Worm (Caenorhabditis elegans): ENCODE data around the gene T04C12.33.

- TF ChIP-seq pha-4 (tag; optimal IDR thresholded peaks at IDR 0.05) (no peak), madf-10 (tag; optimal IDR thresholded peaks at IDR 0.05) (no peak), ceh-58 (GFP tag; IDR thresholded peaks at IDR 0.05) (no peak), snpc-4 (GFP tag; optimal IDR thresholded peaks at IDR 0.05) (no peak), snpc-4 (tag; optimal IDR thresholded peaks at IDR 0.05) (no peak), unc-62 (GFP tag; optimal IDR thresholded peaks at IDR 0.05) (no peak), cebp-1 (GFP tag; IDR thresholded peaks at IDR 0.05) (no peak), cebp-1 (tag; optimal IDR thresholded peaks at IDR 0.05) (no peak)
Observed at ce11 chrV:11076028-11076402, 24.0 kb downstream of the T04C12.33 start.
